In genomic region chrIII:2169445-2169844, ce11 we compare ENCODE assay signal across 5 worm cellular contexts.
TF ChIP-seq lines count a peak whose summit lies in the region.

No protein-coding gene starts in this region.

TF ChIP-seq in whole organism, L1 larva, 84 proteins besides CTCF, POLR2A, EP300 and RAD21 (continues in another document):
- TF ChIP-seq vab-15 (tag; optimal IDR thresholded peaks at IDR 0.05; lab: Kevin White, UChicago) (no peak), fos-1 (tag; optimal IDR thresholded peaks at IDR 0.05; lab: Kevin White, UChicago) (no peak), ceh-8 (GFP tag; optimal IDR thresholded peaks at IDR 0.05; lab: Kevin White, UChicago) (no peak), fkh-4 (tag; optimal IDR thresholded peaks at IDR 0.05; lab: Kevin White, UChicago; ENCODE audit: borderline replicate concordance) (no peak), ama-1 (optimal IDR thresholded peaks at IDR 0.05; lab: Kevin White, UChicago) (peak; percentile 22), efl-3 (GFP tag; optimal IDR thresholded peaks at IDR 0.05; lab: Kevin White, UChicago) (no peak), dpl-1 (GFP tag; optimal IDR thresholded peaks at IDR 0.05; lab: Kevin White, UChicago) (peak in 2 of 3 experiments; percentile 2 to 17), grh-1 (GFP tag; IDR thresholded peaks at IDR 0.05; lab: Robert Waterston, UW) (no peak), unc-30 (tag; optimal IDR thresholded peaks at IDR 0.05; lab: Kevin White, UChicago) (no peak), nhr-47 (tag; optimal IDR thresholded peaks at IDR 0.05; lab: Kevin White, UChicago) (no peak), efl-1 (optimal IDR thresholded peaks at IDR 0.05; lab: Kevin White, UChicago) (no peak), efl-1 (GFP tag; optimal IDR thresholded peaks at IDR 0.05 in 1 of 2; lab: Kevin White, UChicago) (peak in 1 of 2 experiments; percentile 92), nhr-85 (tag; lab: Kevin White, UChicago) (no peak), swsn-7 (tag; optimal IDR thresholded peaks at IDR 0.05; lab: Kevin White, UChicago) (no peak), sup-37 (GFP tag; optimal IDR thresholded peaks at IDR 0.05; lab: Kevin White, UChicago) (no peak), lin-15B (tag; optimal IDR thresholded peaks at IDR 0.05; lab: Kevin White, UChicago) (no peak), jun-1 (tag; optimal IDR thresholded peaks at IDR 0.05; lab: Kevin White, UChicago) (no peak), nhr-76 (tag; optimal IDR thresholded peaks at IDR 0.05; lab: Kevin White, UChicago) (no peak), ceh-82 (tag; optimal IDR thresholded peaks at IDR 0.05; lab: Kevin White, UChicago) (no peak)

TF ChIP-seq in whole organism, L2 larva, 48 proteins besides CTCF, POLR2A, EP300 and RAD21:
- TF ChIP-seq gmeb-1 (tag; optimal IDR thresholded peaks at IDR 0.05; lab: Kevin White, UChicago), result peak; percentile 28
- TF ChIP-seq crh-2 (tag; optimal IDR thresholded peaks at IDR 0.05; lab: Kevin White, UChicago), result peak; percentile 37
- peak; percentile 8 for TF ChIP-seq lin-13 (GFP tag; optimal IDR thresholded peaks at IDR 0.05; lab: Kevin White, UChicago)
- no peak for TF ChIP-seq sma-9 (GFP tag; optimal IDR thresholded peaks at IDR 0.05; lab: Kevin White, UChicago)
- no peak for TF ChIP-seq sma-9 (tag; optimal IDR thresholded peaks at IDR 0.05; lab: Kevin White, UChicago)
- TF ChIP-seq nhr-129 (tag; optimal IDR thresholded peaks at IDR 0.05; lab: Kevin White, UChicago), result peak; percentile 12
- peak; percentile 65 for TF ChIP-seq fos-1 (tag; optimal IDR thresholded peaks at IDR 0.05; lab: Kevin White, UChicago)
- TF ChIP-seq lsy-2 (tag; optimal IDR thresholded peaks at IDR 0.05; lab: Kevin White, UChicago), result no peak
- TF ChIP-seq unc-62 (GFP tag; optimal IDR thresholded peaks at IDR 0.05; lab: Kevin White, UChicago), result no peak
- peak; percentile 26 for TF ChIP-seq C34F6.9 (tag; optimal IDR thresholded peaks at IDR 0.05; lab: Kevin White, UChicago)

TF ChIP-seq in whole organism, L3 larva, 47 proteins besides CTCF, POLR2A, EP300 and RAD21 (continues in another document):
- no peak for TF ChIP-seq jun-1 (tag; optimal IDR thresholded peaks at IDR 0.05; lab: Kevin White, UChicago)
- TF ChIP-seq egl-5 (tag; optimal IDR thresholded peaks at IDR 0.05; lab: Kevin White, UChicago), result no peak
- TF ChIP-seq elt-1 (tag; optimal IDR thresholded peaks at IDR 0.05; lab: Kevin White, UChicago), result no peak
- TF ChIP-seq pha-4 (tag; optimal IDR thresholded peaks at IDR 0.05; lab: Kevin White, UChicago), result peak; percentile 13
- no peak for TF ChIP-seq unc-62 (GFP tag; optimal IDR thresholded peaks at IDR 0.05; lab: Kevin White, UChicago)
- no peak for TF ChIP-seq nhr-67 (tag; optimal IDR thresholded peaks at IDR 0.05; lab: Kevin White, UChicago)
- TF ChIP-seq nhr-12 (tag; optimal IDR thresholded peaks at IDR 0.05; lab: Kevin White, UChicago), result no peak
- no peak for TF ChIP-seq ceh-82 (tag; optimal IDR thresholded peaks at IDR 0.05; lab: Kevin White, UChicago)
- TF ChIP-seq nhr-25 (tag; optimal IDR thresholded peaks at IDR 0.05; lab: Kevin White, UChicago), result peak; percentile 6
- no peak for TF ChIP-seq ceh-28 (tag; optimal IDR thresholded peaks at IDR 0.05; lab: Kevin White, UChicago)
- TF ChIP-seq pqm-1 (tag; optimal IDR thresholded peaks at IDR 0.05; lab: Kevin White, UChicago), result peak; percentile 33
- TF ChIP-seq snpc-4 (tag; optimal IDR thresholded peaks at IDR 0.05; lab: Kevin White, UChicago), result peak; percentile 44
- TF ChIP-seq ZK546.5 (tag; optimal IDR thresholded peaks at IDR 0.05; lab: Kevin White, UChicago), result no peak
- TF ChIP-seq nhr-23 (tag; optimal IDR thresholded peaks at IDR 0.05; lab: Kevin White, UChicago), result no peak
- TF ChIP-seq fkh-10 (GFP tag; optimal IDR thresholded peaks at IDR 0.05; lab: Kevin White, UChicago), result no peak
- TF ChIP-seq ztf-11 (tag; optimal IDR thresholded peaks at IDR 0.05; lab: Kevin White, UChicago), result no peak
- TF ChIP-seq elt-3 (tag; optimal IDR thresholded peaks at IDR 0.05; lab: Kevin White, UChicago), result peak in 1 of 3 experiments; percentile 11
- TF ChIP-seq daf-12 (tag; optimal IDR thresholded peaks at IDR 0.05; lab: Kevin White, UChicago), result no peak
- no peak for TF ChIP-seq lin-39 (tag; optimal IDR thresholded peaks at IDR 0.05; lab: Kevin White, UChicago)
- TF ChIP-seq fos-1 (tag; optimal IDR thresholded peaks at IDR 0.05; lab: Kevin White, UChicago), result no peak
- TF ChIP-seq unc-39 (tag; optimal IDR thresholded peaks at IDR 0.05; lab: Kevin White, UChicago), result no peak
- peak; percentile 60 for TF ChIP-seq elt-2 (tag; optimal IDR thresholded peaks at IDR 0.05; lab: Kevin White, UChicago)
- no peak for TF ChIP-seq nhr-43 (tag; optimal IDR thresholded peaks at IDR 0.05; lab: Kevin White, UChicago; ENCODE audit: poor library complexity, severe bottlenecking)

TF ChIP-seq in whole organism, L4 larva, 104 proteins besides CTCF, POLR2A, EP300 and RAD21 (continues in another document):
- no peak for TF ChIP-seq daf-19 (GFP tag; conservative IDR thresholded peaks at IDR 0.05; lab: Robert Waterston, UW)
- no peak for TF ChIP-seq ceh-82 (tag; optimal IDR thresholded peaks at IDR 0.05; lab: Kevin White, UChicago)
- no peak for TF ChIP-seq fkh-10 (GFP tag; optimal IDR thresholded peaks at IDR 0.05; lab: Kevin White, UChicago)
- no peak for TF ChIP-seq fos-1 (tag; optimal IDR thresholded peaks at IDR 0.05; lab: Kevin White, UChicago)
- no peak for TF ChIP-seq D1046.2 (GFP tag; IDR thresholded peaks at IDR 0.05; lab: Robert Waterston, UW)
- no peak for TF ChIP-seq nhr-111 (GFP tag; optimal IDR thresholded peaks at IDR 0.05; lab: Kevin White, UChicago)
- TF ChIP-seq skn-1 (tag; optimal IDR thresholded peaks at IDR 0.05; lab: Kevin White, UChicago), result no peak
- no peak for TF ChIP-seq mdl-1 (tag; optimal IDR thresholded peaks at IDR 0.05; lab: Kevin White, UChicago)
- no peak for TF ChIP-seq egl-27 (tag; optimal IDR thresholded peaks at IDR 0.05; lab: Kevin White, UChicago)
- TF ChIP-seq gei-8 (GFP tag; optimal IDR thresholded peaks at IDR 0.05; lab: Kevin White, UChicago), result no peak
- TF ChIP-seq nhr-6 (tag; optimal IDR thresholded peaks at IDR 0.05; lab: Kevin White, UChicago), result no peak
- TF ChIP-seq hlh-30 (tag; optimal IDR thresholded peaks at IDR 0.05; lab: Kevin White, UChicago; ENCODE audit: insufficient read depth), result peak; percentile 16
- TF ChIP-seq ceh-62 (tag; optimal IDR thresholded peaks at IDR 0.05; lab: Kevin White, UChicago), result no peak
- TF ChIP-seq nhr-102 (tag; optimal IDR thresholded peaks at IDR 0.05; lab: Kevin White, UChicago), result no peak
- peak; percentile 66 for TF ChIP-seq pqm-1 (tag; optimal IDR thresholded peaks at IDR 0.05; lab: Kevin White, UChicago)
- TF ChIP-seq mep-1 (tag; optimal IDR thresholded peaks at IDR 0.05; lab: Kevin White, UChicago), result peak; percentile 51
- TF ChIP-seq jun-1 (tag; optimal IDR thresholded peaks at IDR 0.05; lab: Kevin White, UChicago), result no peak
- TF ChIP-seq nhr-28 (tag; optimal IDR thresholded peaks at IDR 0.05; lab: Kevin White, UChicago), result peak; percentile 83
- peak; percentile 35; the same call in 1 of the 2 replicates for TF ChIP-seq dmd-6 (GFP tag; IDR thresholded peaks at IDR 0.05; lab: Robert Waterston, UW)
- TF ChIP-seq daf-12 (tag; optimal IDR thresholded peaks at IDR 0.05; lab: Kevin White, UChicago), result no peak
- peak; percentile 37 for TF ChIP-seq cey-2 (tag; optimal IDR thresholded peaks at IDR 0.05; lab: Kevin White, UChicago; ENCODE audit: borderline replicate concordance, insufficient read depth)
- TF ChIP-seq ceh-32 (tag; optimal IDR thresholded peaks at IDR 0.05; lab: Kevin White, UChicago; ENCODE audit: poor library complexity), result no peak
- peak; percentile 28 for TF ChIP-seq mes-2 (tag; optimal IDR thresholded peaks at IDR 0.05; lab: Kevin White, UChicago; ENCODE audit: poor library complexity, severe bottlenecking)
- no peak for TF ChIP-seq Y5F2A.4 (GFP tag; optimal IDR thresholded peaks at IDR 0.05; lab: Kevin White, UChicago)

TF ChIP-seq in whole organism, young adult, 124 proteins besides CTCF, POLR2A, EP300 and RAD21:
- TF ChIP-seq bed-1 (GFP tag; IDR thresholded peaks at IDR 0.05; lab: Robert Waterston, UW) (no peak), nhr-80 (tag; optimal IDR thresholded peaks at IDR 0.05; lab: Kevin White, UChicago) (peak; percentile 77), ceh-27 (GFP tag; optimal IDR thresholded peaks at IDR 0.05; lab: Kevin White, UChicago) (no peak), lsl-1 (GFP tag; optimal IDR thresholded peaks at IDR 0.05; lab: Kevin White, UChicago) (no peak), Y53G8AR.9 (GFP tag; conservative IDR thresholded peaks at IDR 0.05; lab: Robert Waterston, UW) (no peak), snpc-3.4 (tag; optimal IDR thresholded peaks at IDR 0.05; lab: Kevin White, UChicago) (no peak), K12H6.12 (tag; optimal IDR thresholded peaks at IDR 0.05; lab: Kevin White, UChicago) (no peak), B0035.1 (tag; optimal IDR thresholded peaks at IDR 0.05; lab: Kevin White, UChicago) (no peak), F23B12.7 (tag; optimal IDR thresholded peaks at IDR 0.05; lab: Kevin White, UChicago; ENCODE audit: insufficient read depth) (peak; percentile 84)
TF ChIP-seq in whole organism, young adult: peak in this region for 2.
